Worm (Caenorhabditis elegans): ENCODE data around the gene hen-1.

Gene hen-1

DNA sequence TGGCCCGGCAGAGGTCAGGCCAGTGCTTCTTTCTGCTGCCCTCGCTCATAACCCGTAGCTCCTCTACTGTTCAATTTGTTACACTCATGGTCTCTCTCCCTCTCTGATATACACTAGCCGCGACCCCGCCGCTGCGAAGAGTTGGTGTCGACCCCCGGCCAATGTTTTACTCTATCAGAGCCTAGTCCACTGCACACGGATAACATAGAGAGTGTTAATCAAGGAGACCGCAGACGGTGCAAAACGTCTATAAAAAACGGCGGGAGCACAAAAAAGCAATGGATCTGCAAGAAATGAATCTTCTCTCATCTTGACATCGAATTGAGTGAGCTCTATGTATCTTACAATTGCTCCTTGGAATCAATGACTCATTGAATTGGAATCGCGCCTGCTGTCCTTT, 36.7 kb upstream of the hen-1 start (continued):
- TF ChIP-seq ceh-2 (tag; optimal IDR thresholded peaks at IDR 0.05) (no peak), dve-1 (tag; optimal IDR thresholded peaks at IDR 0.05) (no peak), ama-1 (optimal IDR thresholded peaks at IDR 0.05) (no peak)

DNA sequence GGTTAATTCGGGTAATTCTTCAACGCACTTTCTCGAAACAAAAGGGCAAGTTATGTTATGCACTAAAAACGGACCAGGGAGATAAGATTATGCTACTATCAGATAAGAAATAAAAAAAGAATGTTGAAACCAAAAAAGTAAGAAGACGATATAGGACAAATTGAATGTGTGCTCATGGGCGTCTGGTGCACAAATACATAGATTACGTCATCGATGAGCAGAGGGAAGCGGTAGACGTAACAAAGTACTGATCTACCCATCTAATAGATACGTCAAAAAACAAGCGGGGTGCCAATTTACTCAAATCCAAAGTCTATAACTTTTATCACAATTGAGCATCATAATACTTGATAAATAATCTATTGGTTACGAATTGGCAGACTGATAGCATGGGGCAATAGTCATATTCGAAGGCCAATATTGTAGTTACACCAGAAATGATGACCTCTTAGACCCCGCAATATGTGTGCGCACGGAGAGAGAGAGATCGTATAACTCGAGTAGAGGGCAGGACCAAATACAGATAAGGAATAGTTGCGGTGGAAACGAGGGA, 35.3 kb upstream of the hen-1 start:
- TF ChIP-seq tbx-2 (tag; optimal IDR thresholded peaks at IDR 0.05) = peak; percentile 2
- TF ChIP-seq gmeb-2 (tag; optimal IDR thresholded peaks at IDR 0.05) = no peak
- TF ChIP-seq elt-2 (tag; optimal IDR thresholded peaks at IDR 0.05) = peak; percentile 90

DNA sequence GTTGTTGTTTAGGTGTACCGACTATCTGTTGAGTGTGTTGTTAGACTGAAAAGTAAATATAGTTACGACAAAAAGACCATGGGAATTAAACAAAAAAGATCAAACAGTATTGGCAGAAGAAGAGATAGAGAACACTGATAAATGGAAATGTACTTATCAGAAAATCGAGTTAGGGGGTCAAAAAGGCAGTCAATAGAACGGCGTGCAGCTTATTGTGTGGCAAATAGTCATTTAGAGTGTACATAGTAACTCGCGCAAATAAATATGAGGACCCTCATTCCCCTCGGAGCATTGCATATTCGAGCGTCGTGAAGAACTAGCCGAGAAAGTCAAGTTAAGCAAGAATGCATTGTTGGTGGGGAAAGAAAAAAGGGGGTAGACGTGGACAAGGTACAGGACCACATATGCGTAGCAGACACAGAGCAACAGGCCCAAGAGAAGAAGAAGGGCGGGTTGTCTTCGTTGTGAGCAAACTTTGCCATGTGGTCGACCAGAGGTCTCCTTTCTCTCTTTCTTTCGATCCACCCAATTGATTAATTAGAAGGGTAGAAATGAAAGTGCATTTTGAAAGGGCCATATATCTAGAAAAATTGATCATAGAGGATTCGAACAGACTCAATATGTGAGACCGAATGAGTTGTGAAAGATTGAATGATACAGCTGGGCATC, 34.5 kb upstream of the hen-1 start, which contains the start of gene lam-2:
Gene lam-2 (minus strand): TSS at position 51 of the 669 bp plus-strand sequence.
- TF ChIP-seq elt-2 (tag; optimal IDR thresholded peaks at IDR 0.05) (peak; percentile 23), pax-1 (tag; optimal IDR thresholded peaks at IDR 0.05) (peak; percentile 37), ceh-30 (tag; optimal IDR thresholded peaks at IDR 0.05) (no peak), hlh-8 (tag; optimal IDR thresholded peaks at IDR 0.05) (peak; percentile 83)

DNA sequence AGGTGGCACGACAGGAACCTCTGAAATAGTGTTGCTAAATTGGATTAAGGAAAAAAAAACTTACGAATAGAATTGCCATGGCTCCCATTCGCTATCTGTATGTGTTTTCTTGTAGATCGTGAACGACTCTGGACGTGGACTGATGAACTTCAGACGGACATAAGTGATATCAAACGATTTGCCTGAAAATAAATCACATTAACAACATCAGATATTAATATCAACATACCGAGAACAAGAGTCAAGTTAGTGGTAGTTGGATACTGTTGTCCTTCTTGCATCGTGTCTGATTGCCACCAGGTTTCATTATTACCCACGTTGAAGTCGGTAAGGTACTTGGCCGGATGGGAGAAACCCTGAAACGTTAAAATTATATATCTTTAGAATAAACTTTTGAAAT, 32.9 kb upstream of the hen-1 start:
- TF ChIP-seq mec-3 (tag; optimal IDR thresholded peaks at IDR 0.05; ENCODE audit: borderline replicate concordance) (no peak), madf-2 (tag; optimal IDR thresholded peaks at IDR 0.05) (no peak), C08G9.2 (tag; optimal IDR thresholded peaks at IDR 0.05) (no peak), unc-55 (GFP tag; optimal IDR thresholded peaks at IDR 0.05) (no peak), ceh-19 (GFP tag; optimal IDR thresholded peaks at IDR 0.05) (no peak), unc-86 (tag; optimal IDR thresholded peaks at IDR 0.05) (no peak)

DNA sequence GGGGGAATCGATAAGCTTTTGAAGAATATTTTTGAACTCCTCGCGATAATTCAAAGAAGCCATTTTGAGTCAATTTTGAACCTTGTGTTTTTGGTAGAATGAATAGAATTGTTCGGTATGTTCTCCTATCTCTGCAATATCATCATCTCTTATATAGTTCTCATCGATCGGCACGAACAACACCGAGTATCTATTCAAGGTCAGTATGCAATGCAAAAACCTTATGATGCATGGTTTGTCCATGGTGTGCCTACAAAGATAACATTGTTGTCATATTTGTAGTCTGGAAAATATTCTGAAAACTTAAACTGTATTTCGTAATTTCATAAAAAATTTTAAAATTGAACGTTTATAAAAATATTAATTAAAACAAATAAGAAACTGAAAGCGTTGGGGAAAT, 26.7 kb upstream of the hen-1 start, which contains the start of gene alh-10:
Gene alh-10 (minus strand): TSS at position 127 of the 400 bp plus-strand sequence.
- TF ChIP-seq K02D7.2 (tag; optimal IDR thresholded peaks at IDR 0.05) = no peak
- peak; percentile 27 for TF ChIP-seq elt-2 (tag; optimal IDR thresholded peaks at IDR 0.05)

DNA sequence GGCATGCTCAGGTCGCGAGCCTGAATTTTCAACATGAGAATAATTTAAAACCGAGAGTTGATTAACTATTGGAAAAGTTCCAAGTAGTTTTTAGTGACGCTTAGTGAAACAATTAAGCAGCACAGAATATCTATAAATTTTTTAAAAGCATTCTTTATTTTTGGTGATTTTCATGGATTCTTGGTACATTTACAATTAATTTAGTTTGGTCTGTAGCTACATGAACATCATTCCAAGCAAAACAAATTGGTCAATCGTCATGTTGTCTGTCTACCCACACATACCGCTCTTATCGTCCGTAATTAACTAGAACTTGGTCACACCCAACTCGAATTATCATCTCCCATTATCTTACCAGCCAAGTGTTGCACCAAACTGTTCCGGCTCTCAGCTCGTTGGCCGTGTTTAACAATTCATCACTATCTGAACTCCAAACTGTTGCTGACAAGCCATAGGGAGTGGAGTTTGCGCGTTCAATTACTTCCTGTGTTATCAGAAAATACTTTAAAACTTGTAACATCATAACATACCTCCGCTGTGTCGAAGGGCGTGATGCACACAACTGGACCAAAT, 24.0 kb upstream of the hen-1 start:
- TF ChIP-seq elt-2 (tag; optimal IDR thresholded peaks at IDR 0.05) = peak; percentile 54
- no peak for TF ChIP-seq nhr-11 (tag; optimal IDR thresholded peaks at IDR 0.05)
- TF ChIP-seq lim-6 (tag; optimal IDR thresholded peaks at IDR 0.05) = no peak
- no peak for TF ChIP-seq fkh-10 (GFP tag; optimal IDR thresholded peaks at IDR 0.05)
- TF ChIP-seq ceh-18 (tag; optimal IDR thresholded peaks at IDR 0.05) = no peak
- TF ChIP-seq K02D7.2 (tag; optimal IDR thresholded peaks at IDR 0.05) = no peak
- TF ChIP-seq ceh-45 (GFP tag; IDR thresholded peaks at IDR 0.05) = no peak

DNA sequence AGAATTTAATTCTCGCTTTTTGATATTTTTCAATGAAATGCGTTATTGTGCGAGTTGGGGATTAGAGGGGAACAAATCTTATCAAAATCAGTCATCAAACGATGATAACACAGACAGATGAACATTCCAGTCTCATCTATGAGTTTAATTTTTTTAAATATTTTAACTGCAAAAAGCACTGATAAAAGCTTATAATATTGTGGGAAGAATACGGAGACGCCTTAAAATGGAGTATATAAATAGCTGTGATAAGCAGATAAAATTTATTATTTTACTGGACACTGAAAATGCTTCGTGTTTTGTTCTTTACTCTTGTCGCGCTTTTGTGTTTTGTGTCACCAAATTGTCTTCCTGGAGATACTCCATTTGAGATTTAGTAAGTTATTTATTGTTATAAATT, 22.8 kb upstream of the hen-1 start, which contains the start of gene clec-86:
Gene clec-86 (plus strand): TSS at position 262 of the 400 bp plus-strand sequence.
- TF ChIP-seq dve-1 (tag; optimal IDR thresholded peaks at IDR 0.05) = peak; percentile 3
- TF ChIP-seq C38D4.7 (GFP tag; optimal IDR thresholded peaks at IDR 0.05) = no peak
- no peak for TF ChIP-seq lim-6 (tag; optimal IDR thresholded peaks at IDR 0.05)
- TF ChIP-seq pros-1 (tag; optimal IDR thresholded peaks at IDR 0.05) = no peak
- TF ChIP-seq Y22D7AL.16 (tag; optimal IDR thresholded peaks at IDR 0.05) = no peak
- TF ChIP-seq K02D7.2 (tag; optimal IDR thresholded peaks at IDR 0.05) = no peak
- TF ChIP-seq unc-42 (tag; optimal IDR thresholded peaks at IDR 0.05) = no peak
- TF ChIP-seq odd-2 (tag; optimal IDR thresholded peaks at IDR 0.05) = no peak
- no peak for TF ChIP-seq hlh-6 (tag; optimal IDR thresholded peaks at IDR 0.05)
- peak; percentile 53 for TF ChIP-seq elt-2 (tag; optimal IDR thresholded peaks at IDR 0.05)
- TF ChIP-seq pqm-1 (tag; optimal IDR thresholded peaks at IDR 0.05) = peak; percentile 23
- no peak for TF ChIP-seq ceh-18 (tag; optimal IDR thresholded peaks at IDR 0.05)
- TF ChIP-seq F13H6.1 (tag; optimal IDR thresholded peaks at IDR 0.05) = no peak
- no peak for TF ChIP-seq ceh-19 (GFP tag; optimal IDR thresholded peaks at IDR 0.05)
- TF ChIP-seq lin-11 (tag; optimal IDR thresholded peaks at IDR 0.05) = no peak
- no peak for TF ChIP-seq fax-1 (tag; optimal IDR thresholded peaks at IDR 0.05)

Measured in whole organism, late embryonic.